Fruit fly (Drosophila melanogaster) whole organism, embryonic: ENCODE results near the gene dmrt93B.
A peak's percentile ranks its signal among the peaks of the same experiment; 100 is the strongest.

Experiments
- CG10565 ChIP-seq: fragments of 200-800 bp; sonication (Bioruptor generic); optimal IDR thresholded peaks from 3 replicates; lab custom pipeline; 2016; ENCODE audit warnings: missing biosample characterization, mild to moderate bottlenecking, missing genetic modification characterization
- CG10979 ChIP-seq: fragments of 200-800 bp; sonication (Bioruptor generic); optimal IDR thresholded peaks from 2 replicates; lab custom pipeline; 2018; ENCODE audit warnings: missing biosample characterization, mild to moderate bottlenecking, missing genetic modification characterization, moderate library complexity
- CG11247 ChIP-seq: fragments of 200-800 bp; sonication (Bioruptor generic); IDR thresholded peaks from 2 replicates; pipeline ENCODE4 v1.3.6; 2022; ENCODE audit warnings: missing biosample characterization, missing genetic modification characterization
- CG11398 ChIP-seq: fragments of 200-800 bp; sonication (Bioruptor generic); optimal IDR thresholded peaks from 2 replicates; lab custom pipeline; 2016; ENCODE audit warnings: missing biosample characterization, missing genetic modification characterization
- CG11456 ChIP-seq: fragments of 200-800 bp; sonication (Bioruptor generic); IDR thresholded peaks from 3 replicates; pipeline ENCODE4 v1.3.6; 2022; ENCODE audit warnings: missing biosample characterization, missing genetic modification characterization
- CG11560 ChIP-seq: fragments of 200-800 bp; sonication (Bioruptor generic); IDR thresholded peaks from 3 replicates; pipeline ENCODE4 v1.3.6; 2022; ENCODE audit warnings: missing biosample characterization, missing genetic modification characterization
- CG12219 ChIP-seq: fragments of 200-800 bp; sonication (Bioruptor generic); optimal IDR thresholded peaks from 3 replicates; lab custom pipeline; 2018; ENCODE audit warnings: missing biosample characterization, mild to moderate bottlenecking, missing genetic modification characterization
- CG13894 ChIP-seq: fragments of 200-800 bp; sonication (Bioruptor generic); optimal IDR thresholded peaks from 3 replicates; lab custom pipeline; 2018; ENCODE audit warnings: missing biosample characterization, mild to moderate bottlenecking, missing genetic modification characterization, moderate library complexity
- CG1603 ChIP-seq: fragments of 200-800 bp; sonication (Bioruptor generic); optimal IDR thresholded peaks from 2 replicates; lab custom pipeline; 2019; ENCODE audit warnings: missing biosample characterization, mild to moderate bottlenecking, missing genetic modification characterization, moderate library complexity
- CG17568 ChIP-seq: fragments of 200-800 bp; sonication (Bioruptor generic); optimal IDR thresholded peaks from 2 replicates; lab custom pipeline; 2018; ENCODE audit warnings: missing biosample characterization, mild to moderate bottlenecking, missing genetic modification characterization, moderate library complexity
- CG17912 ChIP-seq: fragments of 200-800 bp; sonication (Bioruptor generic); optimal IDR thresholded peaks from 2 replicates; lab custom pipeline; 2018; ENCODE audit warnings: missing biosample characterization, mild to moderate bottlenecking, missing genetic modification characterization
- CG18011 ChIP-seq: fragments of 200-800 bp; sonication (Bioruptor generic); optimal IDR thresholded peaks from 2 replicates; lab custom pipeline; 2017; ENCODE audit warnings: missing biosample characterization, missing genetic modification characterization, mild to moderate bottlenecking, moderate library complexity, missing genotype
- CG2120 ChIP-seq: fragments of 200-800 bp; sonication (Bioruptor generic); optimal IDR thresholded peaks from 3 replicates; lab custom pipeline; 2016; ENCODE audit warnings: missing biosample characterization, missing genetic modification characterization
- CG2678 ChIP-seq: fragments of 200-800 bp; sonication (Bioruptor generic); optimal IDR thresholded peaks from 3 replicates; lab custom pipeline; 2019; ENCODE audit warnings: missing biosample characterization, mild to moderate bottlenecking, missing genetic modification characterization, moderate library complexity
- CG2712 ChIP-seq: fragments of 200-800 bp; optimal IDR thresholded peaks from 3 replicates; lab custom pipeline; 2019; ENCODE audit warnings: missing biosample characterization, mild to moderate bottlenecking, missing genetic modification characterization, moderate library complexity
- CG30403 ChIP-seq: fragments of 200-800 bp; sonication (Bioruptor generic); optimal IDR thresholded peaks from 3 replicates; lab custom pipeline; 2016; ENCODE audit warnings: missing biosample characterization, missing genetic modification characterization
- CG3163 ChIP-seq: fragments of 200-800 bp; sonication (Bioruptor generic); optimal IDR thresholded peaks from 3 replicates; lab custom pipeline; 2016; ENCODE audit warnings: missing biosample characterization, missing genetic modification characterization
- CG4424 ChIP-seq: fragments of 200-800 bp; sonication (Bioruptor generic); optimal IDR thresholded peaks from 3 replicates; lab custom pipeline; 2016; ENCODE audit warnings: missing biosample characterization, missing genetic modification characterization
- CG5180 ChIP-seq: fragments of 200-800 bp; sonication (Bioruptor generic); optimal IDR thresholded peaks from 3 replicates; lab custom pipeline; 2017; ENCODE audit warnings: missing biosample characterization, missing genetic modification characterization, mild to moderate bottlenecking, moderate library complexity, missing genetic modification reagents
- CG5953 ChIP-seq: fragments of 200-800 bp; sonication (Bioruptor generic); IDR thresholded peaks from 2 replicates; pipeline ENCODE4 v1.3.6; 2022; ENCODE audit warnings: missing biosample characterization, missing genetic modification characterization
- CG6175 ChIP-seq: fragments of 200-800 bp; sonication (Bioruptor generic); IDR thresholded peaks from 3 replicates; pipeline ENCODE4 v1.3.6; 2022; ENCODE audit warnings: missing biosample characterization, missing genetic modification characterization
- CG6813 ChIP-seq: fragments of 200-800 bp; sonication (Bioruptor generic); optimal IDR thresholded peaks from 2 replicates; lab custom pipeline; 2017; ENCODE audit warnings: missing biosample characterization, missing genetic modification characterization, mild to moderate bottlenecking, moderate library complexity, missing genetic modification reagents
- CG7786 ChIP-seq: fragments of 200-800 bp; sonication (Bioruptor generic); optimal IDR thresholded peaks from 2 replicates; lab custom pipeline; 2016; ENCODE audit warnings: missing biosample characterization, missing genetic modification characterization
- Dip3 ChIP-seq: fragments of 200-800 bp; sonication (Bioruptor generic); optimal IDR thresholded peaks from 3 replicates; lab custom pipeline; 2016; ENCODE audit warnings: missing biosample characterization, missing genetic modification characterization
- Dp ChIP-seq: fragments of 200-800 bp; sonication (Bioruptor generic); optimal IDR thresholded peaks from 2 replicates; lab custom pipeline; 2018; ENCODE audit warnings: missing biosample characterization, mild to moderate bottlenecking, missing genetic modification characterization, moderate library complexity
- Drgx ChIP-seq: fragments of 200-800 bp; sonication (Bioruptor generic); IDR thresholded peaks from 2 replicates; pipeline ENCODE4 v1.3.6; 2022; ENCODE audit warnings: missing biosample characterization, missing genetic modification characterization
- HmgD ChIP-seq: fragments of 200-800 bp; sonication (Bioruptor generic); optimal IDR thresholded peaks from 3 replicates; lab custom pipeline; 2016; ENCODE audit warnings: missing biosample characterization, missing genetic modification characterization
- Hmr ChIP-seq: fragments of 200-800 bp; sonication (Bioruptor generic); optimal IDR thresholded peaks from 3 replicates; lab custom pipeline; 2017; ENCODE audit warnings: mild to moderate bottlenecking, missing biosample characterization, missing genetic modification reagents, missing genetic modification characterization
- Hr39 ChIP-seq: fragments of >200 bp; optimal IDR thresholded peaks from 2 replicates; lab custom pipeline; 2017
- Lhr ChIP-seq: fragments of 200-800 bp; sonication (Bioruptor generic); optimal IDR thresholded peaks from 3 replicates; lab custom pipeline; 2017; ENCODE audit warnings: mild to moderate bottlenecking, missing biosample characterization, missing genetic modification reagents, missing genetic modification characterization
- Med ChIP-seq: fragments of 200-800 bp; sonication (Bioruptor generic); peaks from one replicate; lab custom pipeline; 2016; ENCODE audit warnings: missing biosample characterization, missing genetic modification characterization, mild to moderate bottlenecking, inconsistent platforms, moderate library complexity
- Neu2 ChIP-seq: fragments of 200-800 bp; sonication (Bioruptor generic); optimal IDR thresholded peaks from 3 replicates; lab custom pipeline; 2016; ENCODE audit warnings: missing biosample characterization, missing genetic modification characterization, borderline replicate concordance
- NfI ChIP-seq: fragments of 200-800 bp; sonication (Bioruptor generic); optimal IDR thresholded peaks from 3 replicates; lab custom pipeline; 2018; ENCODE audit warnings: missing biosample characterization, mild to moderate bottlenecking, missing genetic modification characterization, moderate library complexity
- Side ChIP-seq: fragments of 200-800 bp; sonication (Bioruptor generic); optimal IDR thresholded peaks from 2 replicates; lab custom pipeline; 2016; ENCODE audit warnings: missing biosample characterization, missing genetic modification characterization
- Spps ChIP-seq: fragments of 200-800 bp; sonication (Bioruptor generic); optimal IDR thresholded peaks from 2 replicates; lab custom pipeline; 2018; ENCODE audit warnings: missing biosample characterization, mild to moderate bottlenecking, missing genetic modification characterization
- Ssrp ChIP-seq: fragments of 200-800 bp; sonication (Bioruptor generic); optimal IDR thresholded peaks from 2 replicates; lab custom pipeline; 2018; ENCODE audit warnings: missing biosample characterization, mild to moderate bottlenecking, missing genetic modification characterization, moderate library complexity
- Usf ChIP-seq: fragments of 200-800 bp; sonication (Bioruptor generic); optimal IDR thresholded peaks from 2 replicates; lab custom pipeline; 2017; ENCODE audit warnings: missing genotype, missing biosample characterization, missing genetic modification characterization
- cad ChIP-seq: fragments of >200 bp; optimal IDR thresholded peaks from 2 replicates; lab custom pipeline; 2017; ENCODE audit warnings: missing biosample characterization, missing genetic modification characterization
- cato ChIP-seq: fragments of 200-800 bp; sonication (Bioruptor generic); optimal IDR thresholded peaks from 2 replicates; lab custom pipeline; 2016; ENCODE audit warnings: missing biosample characterization, missing genetic modification characterization, borderline replicate concordance
- danr ChIP-seq: fragments of 200-800 bp; sonication (Bioruptor generic); IDR thresholded peaks from 2 replicates; pipeline ENCODE4 v1.3.6; 2022; ENCODE audit warnings: missing biosample characterization, missing genetic modification characterization
- disco-r ChIP-seq: fragments of 200-800 bp; sonication (Bioruptor generic); optimal IDR thresholded peaks from 2 replicates; lab custom pipeline; 2016; ENCODE audit warnings: missing biosample characterization, missing genetic modification characterization
- dpn ChIP-seq, 2 experiments: fragments of 200-800 bp; sonication (Bioruptor generic); optimal IDR thresholded peaks; 3 replicates each; lab custom pipeline; 2016; ENCODE audit warnings: missing biosample characterization in 2 of 2, missing genetic modification characterization in 2 of 2
- dysf ChIP-seq: fragments of 200-800 bp; sonication (Bioruptor generic); IDR thresholded peaks from 3 replicates; pipeline ENCODE4 v1.3.6; 2022; ENCODE audit warnings: missing biosample characterization, missing genetic modification characterization
- grn ChIP-seq: fragments of 200-800 bp; sonication (Bioruptor generic); optimal IDR thresholded peaks from 3 replicates; lab custom pipeline; 2017; ENCODE audit warnings: missing biosample characterization, missing genetic modification characterization
- h ChIP-seq: fragments of >200 bp; optimal IDR thresholded peaks from 2 replicates; lab custom pipeline; 2017
- ham ChIP-seq: fragments of 200-800 bp; sonication (Bioruptor generic); IDR thresholded peaks from 2 replicates; pipeline ENCODE4 v1.3.6; 2022; ENCODE audit warnings: missing biosample characterization, missing genetic modification characterization
- jing ChIP-seq: fragments of 200-800 bp; sonication (Bioruptor generic); optimal IDR thresholded peaks from 2 replicates; lab custom pipeline; 2018; ENCODE audit warnings: missing biosample characterization, mild to moderate bottlenecking, missing genetic modification characterization
- pb ChIP-seq: fragments of 200-800 bp; sonication (Bioruptor generic); optimal IDR thresholded peaks from 3 replicates; lab custom pipeline; 2016; ENCODE audit warnings: missing biosample characterization, missing genetic modification characterization
- pros ChIP-seq: fragments of 200-800 bp; sonication (Bioruptor generic); optimal IDR thresholded peaks from 3 replicates; lab custom pipeline; 2019; ENCODE audit warnings: missing biosample characterization, mild to moderate bottlenecking, missing genetic modification characterization, moderate library complexity
- sim ChIP-seq: fragments of 200-800 bp; sonication (Bioruptor generic); IDR thresholded peaks from 2 replicates; pipeline ENCODE4 v1.3.6; 2022; ENCODE audit warnings: missing biosample characterization, missing genetic modification characterization
- wdn ChIP-seq: fragments of 200-800 bp; sonication (Bioruptor generic); IDR thresholded peaks from 2 replicates; pipeline ENCODE4 v1.3.6; 2022; ENCODE audit warnings: missing biosample characterization, missing genetic modification characterization

Gene dmrt93B

DNA sequence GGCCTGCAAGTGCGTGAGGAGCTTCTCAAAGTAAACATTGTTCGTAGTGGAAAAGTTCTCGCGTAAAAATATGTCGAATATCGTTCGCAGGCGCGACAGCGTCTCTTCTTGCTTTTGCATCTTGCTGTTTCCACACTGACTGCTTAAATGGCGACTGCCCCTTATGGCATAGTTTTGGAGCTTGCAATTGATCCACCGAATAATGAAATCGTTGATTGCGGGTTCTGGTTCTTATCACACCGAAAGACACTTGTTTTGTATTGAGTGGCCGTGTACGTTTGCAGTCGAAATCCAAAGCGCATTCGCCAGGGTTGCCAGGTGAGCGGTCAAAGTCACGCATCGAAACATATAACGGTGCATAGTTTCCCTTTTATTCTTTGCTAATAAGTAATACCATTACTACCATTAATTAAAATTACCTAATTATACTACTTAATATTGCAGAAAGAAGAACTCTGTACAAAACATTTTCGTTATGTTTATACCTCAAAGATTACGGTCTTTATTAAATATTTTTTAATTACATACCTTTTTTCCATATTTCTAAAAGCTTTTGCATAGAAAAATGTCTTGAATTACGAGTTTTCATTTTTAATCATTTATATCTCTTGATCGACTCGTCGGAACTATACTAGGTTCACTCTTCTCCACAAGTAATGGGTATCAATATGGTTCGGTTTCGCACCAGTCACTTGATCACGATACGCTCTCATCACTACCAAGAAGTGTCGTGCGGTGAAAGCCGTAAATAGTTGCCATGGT lies 27.8 kb downstream of the dmrt93B start, which contains the start of the genes CG7044 and Tbc1d22 (continued):
- no peak for TF ChIP-seq CG17568 (GFP tag; lab: Kevin White, UChicago)
- no peak for TF ChIP-seq h (lab: Kevin White, UChicago)
- TF ChIP-seq CG11398 (GFP tag; lab: Kevin White, UChicago) = no peak
- TF ChIP-seq wdn (GFP tag; lab: Robert Waterston, UW) = no peak
- no peak for TF ChIP-seq CG3163 (GFP tag; lab: Kevin White, UChicago)
- TF ChIP-seq danr (GFP tag; lab: Robert Waterston, UW) = no peak
- TF ChIP-seq Dp (GFP tag; lab: Kevin White, UChicago) = peak; percentile 16
- peak; percentile 59 for TF ChIP-seq CG4424
- TF ChIP-seq CG11456 (GFP tag; lab: Robert Waterston, UW) = no peak; the same call in 2 of the 3 replicates
- no peak for TF ChIP-seq sim
- TF ChIP-seq Side (GFP tag; lab: Kevin White, UChicago) = no peak
- peak; percentile 32 for TF ChIP-seq NfI (GFP tag; lab: Kevin White, UChicago)
- TF ChIP-seq CG12219 = no peak
- no peak for TF ChIP-seq grn (GFP tag; lab: Kevin White, UChicago)
- TF ChIP-seq CG10565 (GFP tag; lab: Kevin White, UChicago) = no peak
- TF ChIP-seq CG5953 = no peak
- TF ChIP-seq Lhr (GFP tag; lab: Kevin White, UChicago) = peak; percentile 61
- TF ChIP-seq cato (GFP tag; lab: Kevin White, UChicago) = peak; percentile 16
- peak; percentile 72 for TF ChIP-seq CG2712 (tag; lab: Kevin White, UChicago)
- peak; percentile 24 for TF ChIP-seq CG10979
- TF ChIP-seq Drgx = no peak
- TF ChIP-seq Hmr = no peak
- TF ChIP-seq dpn (GFP tag; optimal IDR thresholded peaks at IDR 0.05; lab: Kevin White, UChicago) = peak; percentile 38 to 70
- peak; percentile 69 for TF ChIP-seq Med (GFP tag; lab: Kevin White, UChicago)
- TF ChIP-seq pros (GFP tag; lab: Kevin White, UChicago) = no peak
- no peak for TF ChIP-seq pb (GFP tag; lab: Kevin White, UChicago)
- TF ChIP-seq CG2678 = no peak
- no peak for TF ChIP-seq CG11247 (GFP tag; lab: Robert Waterston, UW)
- TF ChIP-seq CG5180 (GFP tag; lab: Kevin White, UChicago) = no peak
- no peak for TF ChIP-seq CG13894
- no peak for TF ChIP-seq ham
- TF ChIP-seq jing (GFP tag; lab: Kevin White, UChicago) = no peak
- TF ChIP-seq Ssrp (tag; lab: Kevin White, UChicago) = peak; percentile 54
- TF ChIP-seq Usf (GFP tag; lab: Kevin White, UChicago) = peak; percentile 45
- no peak for TF ChIP-seq disco-r (GFP tag; lab: Kevin White, UChicago)
- no peak for TF ChIP-seq HmgD (GFP tag; lab: Kevin White, UChicago)
- peak; percentile 28 for TF ChIP-seq Dip3 (GFP tag; lab: Kevin White, UChicago)
- TF ChIP-seq CG6175 (GFP tag; lab: Robert Waterston, UW) = no peak
- TF ChIP-seq Spps = no peak
- peak; percentile 61 for TF ChIP-seq dysf
- TF ChIP-seq CG7786 (GFP tag; lab: Kevin White, UChicago) = no peak
- peak; percentile 83 for TF ChIP-seq CG30403 (GFP tag; lab: Kevin White, UChicago)
- TF ChIP-seq CG1603 (tag; lab: Kevin White, UChicago) = no peak
- TF ChIP-seq cad (GFP tag; lab: Kevin White, UChicago) = no peak
- TF ChIP-seq Neu2 = no peak
- TF ChIP-seq CG11560 = no peak
- TF ChIP-seq Hr39 = no peak
- peak; percentile 75 for TF ChIP-seq CG2120
- no peak for TF ChIP-seq CG18011
- TF ChIP-seq CG17912 (GFP tag; lab: Kevin White, UChicago) = no peak
- no peak for TF ChIP-seq CG6813 (GFP tag; lab: Kevin White, UChicago)
